Worm (Caenorhabditis elegans): ENCODE results near the gene glb-27.

Gene glb-27

ce11 chrII:8566039-8566438 is 10.0 kb upstream of the glb-27 start, which contains the start of gene stc-1:
TSS of gene stc-1 (minus strand) at chrII:8566139.
- TF ChIP-seq blmp-1 (tag; optimal IDR thresholded peaks at IDR 0.05; ENCODE audit: insufficient read depth): no peak
- peak; percentile 41 for TF ChIP-seq unc-55 (GFP tag; optimal IDR thresholded peaks at IDR 0.05)
- no peak for TF ChIP-seq nhr-25 (tag; optimal IDR thresholded peaks at IDR 0.05)
- peak in 1 of 2 experiments; percentile 58 for TF ChIP-seq lsy-2 (tag; optimal IDR thresholded peaks at IDR 0.05)
- TF ChIP-seq nhr-23 (tag; optimal IDR thresholded peaks at IDR 0.05): no peak
- TF ChIP-seq elt-3 (tag; optimal IDR thresholded peaks at IDR 0.05): no peak
- TF ChIP-seq sma-9 (GFP tag; optimal IDR thresholded peaks at IDR 0.05): no peak
- no peak for TF ChIP-seq sma-9 (tag; optimal IDR thresholded peaks at IDR 0.05)
- no peak for TF ChIP-seq nhr-12 (tag; optimal IDR thresholded peaks at IDR 0.05)
- TF ChIP-seq nhr-129 (tag; optimal IDR thresholded peaks at IDR 0.05): peak; percentile 23
- TF ChIP-seq unc-62 (GFP tag; optimal IDR thresholded peaks at IDR 0.05): no peak
- TF ChIP-seq sma-3 (GFP tag; optimal IDR thresholded peaks at IDR 0.05): peak; percentile 13
- no peak for TF ChIP-seq egl-27 (tag; optimal IDR thresholded peaks at IDR 0.05)
- TF ChIP-seq nhr-237 (tag; optimal IDR thresholded peaks at IDR 0.05): no peak
- no peak for TF ChIP-seq ama-1 (optimal IDR thresholded peaks at IDR 0.05)
- TF ChIP-seq R02D3.7 (tag; optimal IDR thresholded peaks at IDR 0.05): no peak
- TF ChIP-seq ceh-16 (tag; optimal IDR thresholded peaks at IDR 0.05): no peak
- no peak for TF ChIP-seq snpc-4 (tag; optimal IDR thresholded peaks at IDR 0.05)
- no peak for TF ChIP-seq Y55F3AM.14 (GFP tag; optimal IDR thresholded peaks at IDR 0.05)
- TF ChIP-seq mab-5 (tag; optimal IDR thresholded peaks at IDR 0.05): no peak
- no peak for TF ChIP-seq nhr-11 (tag; optimal IDR thresholded peaks at IDR 0.05)
- no peak for TF ChIP-seq fos-1 (tag; optimal IDR thresholded peaks at IDR 0.05)
- peak; percentile 43 for TF ChIP-seq crh-2 (tag; optimal IDR thresholded peaks at IDR 0.05)
- no peak for TF ChIP-seq mbf-1 (tag; optimal IDR thresholded peaks at IDR 0.05)
- TF ChIP-seq dmd-4 (tag; optimal IDR thresholded peaks at IDR 0.05): no peak
- TF ChIP-seq C34F6.9 (tag; optimal IDR thresholded peaks at IDR 0.05): peak; percentile 36
- TF ChIP-seq lin-13 (GFP tag; optimal IDR thresholded peaks at IDR 0.05): no peak
- TF ChIP-seq mdl-1 (tag; optimal IDR thresholded peaks at IDR 0.05): no peak
- peak; percentile 84 for TF ChIP-seq gmeb-1 (tag; optimal IDR thresholded peaks at IDR 0.05)
- no peak for TF ChIP-seq peb-1 (tag; optimal IDR thresholded peaks at IDR 0.05)
- no peak for TF ChIP-seq nhr-77 (tag; optimal IDR thresholded peaks at IDR 0.05)

DNA sequence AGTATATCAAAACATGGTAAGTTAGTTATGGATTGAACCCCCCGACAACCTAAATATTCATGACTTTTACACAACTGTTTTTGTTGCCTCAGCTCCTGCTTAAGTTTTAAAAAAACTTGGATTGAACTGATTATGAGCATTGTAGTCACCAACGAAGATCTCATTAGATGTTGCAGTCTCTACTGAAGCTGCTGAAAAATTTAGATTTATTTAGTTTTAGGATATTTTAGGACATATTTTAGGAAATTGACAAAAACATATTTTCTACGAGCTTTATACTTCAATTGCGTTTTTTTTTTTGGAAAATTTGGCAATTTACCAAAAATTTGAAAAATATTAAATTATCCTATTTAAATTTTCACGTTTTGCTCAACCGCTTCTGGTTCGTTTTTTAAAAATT is 5.9 kb upstream of the glb-27 start, which contains the start of gene F54C9.14:
F54C9.14 (plus strand) TSS at position 301 of the 400 bp plus-strand sequence.
- TF ChIP-seq nhr-11 (tag; optimal IDR thresholded peaks at IDR 0.05): no peak

DNA sequence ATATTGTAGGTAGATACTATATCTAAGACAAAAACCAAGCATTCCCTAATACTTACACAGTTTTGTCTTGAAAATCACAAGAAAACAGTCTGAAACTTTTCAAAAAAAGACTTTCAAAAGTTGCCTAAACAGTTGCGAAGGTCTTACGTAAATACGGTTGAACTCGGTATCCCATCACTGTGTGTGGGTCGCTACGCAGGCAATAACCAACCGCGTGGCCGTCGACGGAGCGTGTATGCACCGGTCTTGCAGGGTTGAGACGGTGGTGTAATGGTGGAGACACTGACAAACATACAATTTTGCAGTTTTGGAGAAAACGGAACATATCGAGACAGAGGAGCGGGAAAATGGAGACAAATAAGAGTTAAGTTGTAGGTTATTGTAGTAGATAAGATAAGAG is 5.2 kb upstream of the glb-27 start, which contains the start of gene iff-2:
iff-2 (minus strand) TSS at position 141 of the 400 bp plus-strand sequence.
- TF ChIP-seq R02D3.7 (tag; optimal IDR thresholded peaks at IDR 0.05) (peak; percentile 68), lin-13 (GFP tag; optimal IDR thresholded peaks at IDR 0.05) (peak; percentile 99), nhr-11 (tag; optimal IDR thresholded peaks at IDR 0.05) (peak; percentile 22), lsy-2 (tag; optimal IDR thresholded peaks at IDR 0.05) (peak; percentile 94 to 98), unc-39 (tag; optimal IDR thresholded peaks at IDR 0.05) (peak; percentile 88), mab-5 (tag; optimal IDR thresholded peaks at IDR 0.05) (peak; percentile 97), ama-1 (optimal IDR thresholded peaks at IDR 0.05) (peak; percentile 89), egl-27 (tag; optimal IDR thresholded peaks at IDR 0.05) (peak; percentile 98), C34F6.9 (tag; optimal IDR thresholded peaks at IDR 0.05) (peak; percentile 100), peb-1 (tag; optimal IDR thresholded peaks at IDR 0.05) (peak; percentile 61), unc-62 (GFP tag; optimal IDR thresholded peaks at IDR 0.05) (peak; percentile 92), ztf-11 (tag; optimal IDR thresholded peaks at IDR 0.05) (peak; percentile 37), nhr-77 (tag; optimal IDR thresholded peaks at IDR 0.05) (peak; percentile 89), ceh-16 (tag; optimal IDR thresholded peaks at IDR 0.05) (peak; percentile 99), dmd-4 (tag; optimal IDR thresholded peaks at IDR 0.05) (no peak), nhr-23 (tag; optimal IDR thresholded peaks at IDR 0.05) (no peak), aly-2 (tag; optimal IDR thresholded peaks at IDR 0.05) (no peak), ztf-1 (GFP tag; conservative IDR thresholded peaks at IDR 0.05) (no peak), ztf-4 (tag; optimal IDR thresholded peaks at IDR 0.05) (peak; percentile 99), alr-1 (tag; optimal IDR thresholded peaks at IDR 0.05) (no peak), nhr-129 (tag; optimal IDR thresholded peaks at IDR 0.05) (peak; percentile 99), F13H6.1 (tag; optimal IDR thresholded peaks at IDR 0.05) (peak; percentile 99), mdl-1 (tag; optimal IDR thresholded peaks at IDR 0.05) (peak; percentile 93 to 99), Y55F3AM.14 (GFP tag; optimal IDR thresholded peaks at IDR 0.05) (peak; percentile 96), sem-4 (tag; optimal IDR thresholded peaks at IDR 0.05) (peak; percentile 99), elt-1 (tag; optimal IDR thresholded peaks at IDR 0.05) (no peak), nhr-10 (tag; optimal IDR thresholded peaks at IDR 0.05) (peak; percentile 92), gmeb-1 (tag; optimal IDR thresholded peaks at IDR 0.05) (peak; percentile 98), unc-55 (GFP tag; optimal IDR thresholded peaks at IDR 0.05) (peak; percentile 100), nhr-25 (tag; optimal IDR thresholded peaks at IDR 0.05) (peak; percentile 99), fos-1 (tag; optimal IDR thresholded peaks at IDR 0.05) (peak; percentile 99), ZK546.5 (tag; optimal IDR thresholded peaks at IDR 0.05) (peak; percentile 93), nhr-6 (tag; optimal IDR thresholded peaks at IDR 0.05) (peak; percentile 99), mbf-1 (tag; optimal IDR thresholded peaks at IDR 0.05) (no peak), nhr-21 (tag; optimal IDR thresholded peaks at IDR 0.05) (peak; percentile 99), sma-9 (GFP tag; optimal IDR thresholded peaks at IDR 0.05) (peak; percentile 99), sma-9 (tag; optimal IDR thresholded peaks at IDR 0.05) (no peak), skn-1 (tag; optimal IDR thresholded peaks at IDR 0.05) (peak; percentile 94), snpc-4 (tag; optimal IDR thresholded peaks at IDR 0.05) (peak; percentile 93), crh-2 (tag; optimal IDR thresholded peaks at IDR 0.05) (peak; percentile 100), blmp-1 (tag; optimal IDR thresholded peaks at IDR 0.05; ENCODE audit: insufficient read depth) (peak; percentile 97), ceh-82 (tag; optimal IDR thresholded peaks at IDR 0.05) (peak; percentile 92), zag-1 (tag; optimal IDR thresholded peaks at IDR 0.05) (peak; percentile 99)

All from whole organism, L2 larva.